Worm (Caenorhabditis elegans) whole organism, L2 larva: ENCODE results near the gene adss-1.
A peak's percentile ranks its signal among the peaks of the same experiment; 100 is the strongest.

ENCODE experiments used
- C34F6.9 ChIP-seq: fragments of 150-350 bp; optimal IDR thresholded peaks from 2 replicates; lab custom pipeline; 2014; ENCODE audit warnings: missing biosample characterization, missing genetic modification characterization
- F13H6.1 ChIP-seq: sonication (generic microtip); optimal IDR thresholded peaks from 2 replicates; lab custom pipeline; 2016; ENCODE audit warnings: missing genetic modification characterization, missing compliant biosample characterization
- Y55F3AM.14 ChIP-seq: fragments of 200-800 bp; sonication (Bioruptor generic); optimal IDR thresholded peaks from 2 replicates; lab custom pipeline; 2018; ENCODE audit warnings: mild to moderate bottlenecking, missing genetic modification characterization, missing compliant biosample characterization
- ZK546.5 ChIP-seq: sonication (generic microtip); optimal IDR thresholded peaks from 2 replicates; lab custom pipeline; 2017; ENCODE audit warnings: missing biosample characterization, missing genetic modification characterization
- alr-1 ChIP-seq: fragments of 150-350 bp; optimal IDR thresholded peaks from 2 replicates; lab custom pipeline; 2014; ENCODE audit warnings: missing biosample characterization, missing genetic modification characterization
- aly-2 ChIP-seq: fragments of 150-350 bp; optimal IDR thresholded peaks from 2 replicates; lab custom pipeline; 2014; ENCODE audit warnings: missing biosample characterization, missing genetic modification characterization
- ama-1 ChIP-seq: fragments of 150-350 bp; optimal IDR thresholded peaks from 2 replicates; lab custom pipeline; 2018; ENCODE audit warnings: inconsistent platforms
- ceh-16 ChIP-seq: fragments of 150-350 bp; optimal IDR thresholded peaks from 2 replicates; lab custom pipeline; 2014; ENCODE audit warnings: missing biosample characterization, missing genetic modification characterization
- ceh-82 ChIP-seq: fragments of 150-350 bp; optimal IDR thresholded peaks from 2 replicates; lab custom pipeline; 2014; ENCODE audit warnings: missing biosample characterization, missing genetic modification characterization
- crh-2 ChIP-seq: sonication (generic microtip); optimal IDR thresholded peaks from 2 replicates; lab custom pipeline; 2017; ENCODE audit warnings: missing biosample characterization, missing genetic modification characterization
- dmd-4 ChIP-seq: sonication (generic microtip); optimal IDR thresholded peaks from 2 replicates; lab custom pipeline; 2017; ENCODE audit warnings: missing biosample characterization, missing genetic modification characterization
- egl-27 ChIP-seq: sonication (generic microtip); optimal IDR thresholded peaks from 3 replicates; lab custom pipeline; 2017; ENCODE audit warnings: missing biosample characterization, missing genetic modification reagents, missing genetic modification characterization
- elt-1 ChIP-seq: fragments of 150-350 bp; optimal IDR thresholded peaks from 2 replicates; lab custom pipeline; 2014; ENCODE audit warnings: missing biosample characterization, missing genetic modification characterization
- fos-1 ChIP-seq: fragments of 150-350 bp; optimal IDR thresholded peaks from 2 replicates; lab custom pipeline; 2014; ENCODE audit warnings: missing biosample characterization, missing genetic modification characterization
- gmeb-1 ChIP-seq: fragments of 150-350 bp; optimal IDR thresholded peaks from 2 replicates; lab custom pipeline; 2014; ENCODE audit warnings: missing biosample characterization, missing genetic modification characterization
- lin-11 ChIP-seq: fragments of 150-350 bp; sonication (generic microtip); optimal IDR thresholded peaks from 2 replicates; lab custom pipeline; 2014; ENCODE audit warnings: missing biosample characterization, missing genetic modification characterization, inconsistent platforms, mixed read lengths
- lin-13 ChIP-seq: fragments of 150-350 bp; optimal IDR thresholded peaks from 2 replicates; lab custom pipeline; 2014; ENCODE audit warnings: missing biosample characterization, missing genetic modification reagents, missing genetic modification characterization
- lin-39 ChIP-seq: fragments of 150-350 bp; optimal IDR thresholded peaks from 2 replicates; lab custom pipeline; 2014; ENCODE audit warnings: missing biosample characterization, missing genetic modification reagents, missing genetic modification characterization
- mab-5 ChIP-seq: fragments of 150-350 bp; optimal IDR thresholded peaks from 2 replicates; lab custom pipeline; 2014; ENCODE audit warnings: missing biosample characterization, missing genetic modification characterization
- mbf-1 ChIP-seq: sonication (generic microtip); optimal IDR thresholded peaks from 2 replicates; lab custom pipeline; 2017; ENCODE audit warnings: missing biosample characterization, missing genetic modification characterization
- mdl-1 ChIP-seq, 2 experiments: fragments of 150-350 bp in 1 of 2; sonication (generic microtip) in 1 of 2; optimal IDR thresholded peaks; 2 replicates each; lab custom pipeline; 2017; ENCODE audit warnings: missing biosample characterization in 2 of 2, missing genetic modification characterization in 2 of 2
- nhr-10 ChIP-seq: sonication (generic microtip); optimal IDR thresholded peaks from 2 replicates; lab custom pipeline; 2017; ENCODE audit warnings: missing biosample characterization, missing genetic modification characterization
- nhr-11 ChIP-seq: fragments of 150-350 bp; optimal IDR thresholded peaks from 2 replicates; lab custom pipeline; 2014; ENCODE audit warnings: missing biosample characterization, missing genetic modification characterization
- nhr-23 ChIP-seq: fragments of 150-350 bp; optimal IDR thresholded peaks from 2 replicates; lab custom pipeline; 2014; ENCODE audit warnings: missing biosample characterization, missing genetic modification reagents, missing genetic modification characterization
- nhr-237 ChIP-seq: fragments of 150-350 bp; optimal IDR thresholded peaks from 2 replicates; lab custom pipeline; 2014; ENCODE audit warnings: missing biosample characterization, missing genetic modification characterization
- nhr-25 ChIP-seq: fragments of 150-350 bp; sonication (generic microtip); optimal IDR thresholded peaks from 3 replicates; lab custom pipeline; 2014; ENCODE audit warnings: missing biosample characterization, missing genetic modification characterization
- nhr-6 ChIP-seq: fragments of 150-350 bp; optimal IDR thresholded peaks from 2 replicates; lab custom pipeline; 2014; ENCODE audit warnings: missing biosample characterization, missing genetic modification characterization
- nhr-77 ChIP-seq: fragments of 150-350 bp; optimal IDR thresholded peaks from 2 replicates; lab custom pipeline; 2014; ENCODE audit warnings: missing biosample characterization, missing genetic modification characterization
- peb-1 ChIP-seq: fragments of 150-350 bp; optimal IDR thresholded peaks from 2 replicates; lab custom pipeline; 2014; ENCODE audit warnings: missing biosample characterization, missing genetic modification characterization
- sem-4 ChIP-seq: fragments of 150-350 bp; optimal IDR thresholded peaks from 2 replicates; lab custom pipeline; 2014; ENCODE audit warnings: missing biosample characterization, missing genetic modification reagents, missing genetic modification characterization
- skn-1 ChIP-seq: sonication (generic microtip); optimal IDR thresholded peaks from 2 replicates; lab custom pipeline; 2017; ENCODE audit warnings: missing biosample characterization, missing genetic modification characterization
- sma-3 ChIP-seq: sonication (generic microtip); optimal IDR thresholded peaks from 2 replicates; lab custom pipeline; 2016; ENCODE audit warnings: missing genetic modification reagents, missing genetic modification characterization, missing compliant biosample characterization
- sma-9 ChIP-seq, 2 experiments: fragments of 150-350 bp in 1 of 2; sonication (generic microtip) in 1 of 2; optimal IDR thresholded peaks; 2 replicates each; lab custom pipeline; 2014 to 2016; ENCODE audit warnings: missing genetic modification characterization in 2 of 2, mild to moderate bottlenecking in 1 of 2, missing biosample characterization in 1 of 2, missing compliant biosample characterization in 1 of 2, missing genetic modification reagents in 1 of 2, moderate library complexity in 1 of 2
- unc-39 ChIP-seq: fragments of 150-350 bp; optimal IDR thresholded peaks from 2 replicates; lab custom pipeline; 2014; ENCODE audit warnings: missing biosample characterization, missing genetic modification characterization
- zag-1 ChIP-seq: fragments of 150-350 bp; optimal IDR thresholded peaks from 2 replicates; lab custom pipeline; 2014; ENCODE audit warnings: missing biosample characterization, missing genetic modification characterization
- ztf-1 ChIP-seq: fragments of 200-800 bp; sonication (Bioruptor generic); conservative IDR thresholded peaks from 2 replicates; pipeline ENCODE4 v1.3.6; 2022; ENCODE audit warnings: missing genetic modification characterization, missing compliant biosample characterization
- ztf-11 ChIP-seq: sonication (generic microtip); optimal IDR thresholded peaks from 2 replicates; lab custom pipeline; 2017; ENCODE audit warnings: missing biosample characterization, missing genetic modification characterization
- ztf-4 ChIP-seq: fragments of 150-350 bp; optimal IDR thresholded peaks from 2 replicates; lab custom pipeline; 2014; ENCODE audit warnings: missing biosample characterization, missing genetic modification characterization

The adss-1 gene

DNA sequence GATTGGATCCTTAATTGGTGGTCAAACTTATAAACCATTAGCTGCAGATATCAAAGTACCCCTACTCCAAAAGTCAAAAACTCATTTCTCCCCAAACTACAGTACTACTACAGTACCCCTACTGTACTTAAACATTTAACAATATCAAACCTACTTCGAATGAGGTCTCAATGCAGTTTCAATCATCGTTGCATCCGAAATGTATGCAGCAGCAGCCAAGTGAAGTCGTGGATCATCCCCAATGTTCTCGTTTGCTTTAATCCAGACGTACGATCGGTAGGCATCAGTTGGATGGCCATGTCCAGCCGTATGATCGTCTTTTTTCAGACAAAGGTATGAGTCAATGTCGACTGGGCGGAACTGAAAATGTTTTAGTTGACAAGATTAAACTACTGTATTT, 34.3 kb upstream of the adss-1 start:
- no peak for TF ChIP-seq sma-9 (GFP tag; optimal IDR thresholded peaks at IDR 0.05; lab: Kevin White, UChicago)
- TF ChIP-seq sma-9 (tag; optimal IDR thresholded peaks at IDR 0.05; lab: Kevin White, UChicago), result no peak
- no peak for TF ChIP-seq zag-1 (tag; lab: Kevin White, UChicago)
- TF ChIP-seq ZK546.5 (tag; lab: Kevin White, UChicago), result no peak
- TF ChIP-seq ceh-16 (tag; lab: Kevin White, UChicago), result no peak
- TF ChIP-seq F13H6.1 (tag; lab: Kevin White, UChicago), result no peak
- TF ChIP-seq ama-1, result no peak
- TF ChIP-seq nhr-6 (tag; lab: Kevin White, UChicago), result no peak

ce11 chrV:4851969-4852368, 28.7 kb upstream of the adss-1 start:
- no peak for TF ChIP-seq ztf-11
- TF ChIP-seq crh-2, result no peak
- no peak for TF ChIP-seq C34F6.9
- TF ChIP-seq lin-39 (tag; lab: Kevin White, UChicago), result no peak
- TF ChIP-seq alr-1, result no peak
- TF ChIP-seq ceh-82, result no peak
- TF ChIP-seq nhr-237, result no peak
- no peak for TF ChIP-seq egl-27
- no peak for TF ChIP-seq zag-1 (tag; lab: Kevin White, UChicago)
- no peak for TF ChIP-seq nhr-77 (tag; lab: Kevin White, UChicago)
- no peak for TF ChIP-seq elt-1 (tag; lab: Kevin White, UChicago)
- TF ChIP-seq nhr-10 (tag; lab: Kevin White, UChicago), result no peak
- TF ChIP-seq mdl-1 (tag; optimal IDR thresholded peaks at IDR 0.05; lab: Kevin White, UChicago), result no peak
- TF ChIP-seq ztf-4 (tag; lab: Kevin White, UChicago), result no peak
- no peak for TF ChIP-seq lin-11

ce11 chrV:4851138-4851537, 27.9 kb upstream of the adss-1 start, which contains the start of gene nex-4:
TSS of gene nex-4 (plus strand) at chrV:4851438.
- TF ChIP-seq lin-13 (GFP tag; lab: Kevin White, UChicago) (no peak), ceh-82 (no peak), nhr-23 (tag; lab: Kevin White, UChicago) (no peak), ama-1 (no peak), peb-1 (tag; lab: Kevin White, UChicago) (no peak), aly-2 (no peak), ztf-1 (GFP tag; lab: Robert Waterston, UW) (no peak), elt-1 (tag; lab: Kevin White, UChicago) (no peak), Y55F3AM.14 (no peak), sma-3 (GFP tag; lab: Kevin White, UChicago) (no peak), mab-5 (tag; lab: Kevin White, UChicago) (no peak)

- no peak for TF ChIP-seq aly-2
- TF ChIP-seq nhr-11 (tag; lab: Kevin White, UChicago), result no peak
- TF ChIP-seq mbf-1 (tag; lab: Kevin White, UChicago), result no peak
- TF ChIP-seq nhr-23 (tag; lab: Kevin White, UChicago), result no peak
- no peak for TF ChIP-seq nhr-25 (tag; lab: Kevin White, UChicago)
- TF ChIP-seq unc-39, result no peak
- TF ChIP-seq dmd-4 (tag; lab: Kevin White, UChicago), result no peak
- no peak for TF ChIP-seq ztf-11
- no peak for TF ChIP-seq sem-4 (tag; lab: Kevin White, UChicago)
- no peak for TF ChIP-seq zag-1 (tag; lab: Kevin White, UChicago)
These were observed 27.2 kb upstream of the adss-1 start for ce11 chrV:4850446-4850845.

DNA sequence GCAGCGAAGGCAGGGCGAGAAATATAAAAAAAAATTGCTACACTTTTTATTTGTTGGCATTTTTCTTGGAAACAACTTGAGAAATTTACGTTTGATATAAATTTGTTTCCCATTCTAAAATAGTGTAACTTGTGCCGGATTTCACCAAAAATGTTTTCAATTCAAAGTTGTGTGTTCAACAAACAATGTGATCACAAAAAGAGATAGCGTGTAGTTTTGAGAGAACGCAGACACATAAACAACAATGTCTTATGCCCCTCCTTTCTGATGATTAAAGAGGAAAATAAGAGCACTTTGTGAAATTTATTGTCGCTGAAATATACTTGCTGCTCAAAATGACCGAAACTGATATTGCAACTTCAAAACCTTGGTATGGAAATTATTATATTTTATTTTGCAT, 24.2 kb upstream of the adss-1 start, which contains the start of gene abhd-5.1:
TSS of gene abhd-5.1 (plus strand) at position 230 of the 400 bp plus-strand sequence.
- TF ChIP-seq skn-1 (tag; lab: Kevin White, UChicago), result peak; percentile 29
- peak; percentile 21 for TF ChIP-seq fos-1 (tag; lab: Kevin White, UChicago)
- TF ChIP-seq mdl-1 (tag; optimal IDR thresholded peaks at IDR 0.05; lab: Kevin White, UChicago), result no peak
- peak; percentile 12 for TF ChIP-seq sma-9 (GFP tag; optimal IDR thresholded peaks at IDR 0.05; lab: Kevin White, UChicago)
- TF ChIP-seq sma-9 (tag; optimal IDR thresholded peaks at IDR 0.05; lab: Kevin White, UChicago), result no peak
- TF ChIP-seq C34F6.9, result peak; percentile 43
- TF ChIP-seq gmeb-1 (tag; lab: Kevin White, UChicago), result peak; percentile 19
